Worm (Caenorhabditis elegans) whole organism, young adult: ENCODE data around the gene vab-7.

ENCODE experiments used
- B0019.2 ChIP-seq: fragments of 200-800 bp; sonication (Bioruptor generic); conservative IDR thresholded peaks from 2 replicates; pipeline ENCODE4 v1.3.6; 2022; ENCODE audit warnings: missing genetic modification reagents, missing genetic modification characterization, missing compliant biosample characterization
- B0035.1 ChIP-seq: sonication (generic microtip); optimal IDR thresholded peaks from 2 replicates; lab custom pipeline; 2016; ENCODE audit warnings: missing genetic modification characterization, mild to moderate bottlenecking, missing compliant biosample characterization, missing genotype, missing genetic modification reagents
- F10E7.11 ChIP-seq: sonication (generic microtip); optimal IDR thresholded peaks from 2 replicates; lab custom pipeline; 2017; ENCODE audit warnings: mild to moderate bottlenecking, missing genetic modification characterization, moderate library complexity, missing compliant biosample characterization
- F22D6.2 ChIP-seq: sonication (generic microtip); optimal IDR thresholded peaks from 2 replicates; lab custom pipeline; 2016; ENCODE audit warnings: mild to moderate bottlenecking, missing genetic modification characterization, missing compliant biosample characterization
- F23B12.7 ChIP-seq: sonication (generic microtip); optimal IDR thresholded peaks from 2 replicates; lab custom pipeline; 2017; ENCODE audit warnings: missing genetic modification characterization, mild to moderate bottlenecking, missing compliant biosample characterization, antibody characterized with exemption, moderate library complexity; ENCODE audit not compliant: insufficient read depth
- F33H1.4 ChIP-seq: fragments of 200-800 bp; sonication (Bioruptor generic); IDR thresholded peaks from 2 replicates; pipeline ENCODE4 v1.3.6; 2022; ENCODE audit warnings: missing genetic modification reagents, missing genetic modification characterization, missing compliant biosample characterization
- F49E8.2 ChIP-seq: sonication (generic microtip); optimal IDR thresholded peaks from 3 replicates; lab custom pipeline; 2017; ENCODE audit warnings: missing genetic modification characterization, mild to moderate bottlenecking, missing compliant biosample characterization, antibody characterized with exemption, moderate library complexity; ENCODE audit not compliant: insufficient read depth
- K11D2.4 ChIP-seq: fragments of 200-800 bp; sonication (Bioruptor generic); IDR thresholded peaks from 2 replicates; pipeline ENCODE4 v1.3.6; 2022; ENCODE audit warnings: missing genetic modification reagents, missing genetic modification characterization, missing compliant biosample characterization
- K12H6.12 ChIP-seq: fragments of 200-800 bp; sonication (Bioruptor generic); optimal IDR thresholded peaks from 2 replicates; lab custom pipeline; 2018; ENCODE audit warnings: mild to moderate bottlenecking, missing genetic modification characterization, missing compliant biosample characterization
- Y53F4B.3 ChIP-seq: fragments of 200-800 bp; sonication (Bioruptor generic); IDR thresholded peaks from 2 replicates; pipeline ENCODE4 v1.3.6; 2022; ENCODE audit warnings: missing genetic modification reagents, missing genetic modification characterization, missing compliant biosample characterization
- Y56A3A.18 ChIP-seq: fragments of 200-800 bp; sonication (Bioruptor generic); IDR thresholded peaks from 2 replicates; pipeline ENCODE4 v1.3.6; 2022; ENCODE audit warnings: missing genetic modification reagents, missing genetic modification characterization, missing compliant biosample characterization
- atf-7 ChIP-seq: sonication (generic microtip); optimal IDR thresholded peaks from 2 replicates; lab custom pipeline; 2017; ENCODE audit warnings: mild to moderate bottlenecking, missing genetic modification characterization, missing compliant biosample characterization
- athp-1 ChIP-seq: sonication (generic microtip); optimal IDR thresholded peaks from 2 replicates; lab custom pipeline; 2017; ENCODE audit warnings: mild to moderate bottlenecking, missing genetic modification characterization, missing compliant biosample characterization
- attf-5 ChIP-seq: fragments of 200-800 bp; sonication (Bioruptor generic); optimal IDR thresholded peaks from 2 replicates; lab custom pipeline; 2018; ENCODE audit warnings: mild to moderate bottlenecking, missing genetic modification characterization, missing compliant biosample characterization
- bed-1 ChIP-seq: fragments of 200-800 bp; sonication (Bioruptor generic); IDR thresholded peaks from 2 replicates; pipeline ENCODE4 v1.3.6; 2022; ENCODE audit warnings: missing genetic modification reagents, missing genetic modification characterization, missing compliant biosample characterization
- ceh-27 ChIP-seq: fragments of 200-800 bp; sonication (Bioruptor generic); optimal IDR thresholded peaks from 2 replicates; lab custom pipeline; 2018; ENCODE audit warnings: mild to moderate bottlenecking, missing genetic modification characterization, moderate library complexity, missing compliant biosample characterization
- ceh-40 ChIP-seq: fragments of 200-800 bp; sonication (Bioruptor generic); IDR thresholded peaks from 2 replicates; pipeline ENCODE4 v1.3.6; 2022; ENCODE audit warnings: missing genetic modification characterization, missing compliant biosample characterization
- ceh-79 ChIP-seq: sonication (generic microtip); optimal IDR thresholded peaks from 2 replicates; lab custom pipeline; 2017; ENCODE audit warnings: mild to moderate bottlenecking, missing genetic modification characterization, missing compliant biosample characterization
- dpff-1 ChIP-seq: sonication (generic microtip); optimal IDR thresholded peaks from 2 replicates; lab custom pipeline; 2017; ENCODE audit warnings: mild to moderate bottlenecking, missing genetic modification characterization, missing compliant biosample characterization
- fkh-3 ChIP-seq: sonication (generic microtip); optimal IDR thresholded peaks from 2 replicates; lab custom pipeline; 2016; ENCODE audit warnings: mild to moderate bottlenecking, missing genetic modification characterization, missing compliant biosample characterization
- hmg-1.2 ChIP-seq: fragments of 200-800 bp; sonication (Bioruptor generic); IDR thresholded peaks from 2 replicates; pipeline ENCODE4 v1.3.6; 2022; ENCODE audit warnings: missing genetic modification reagents, missing genetic modification characterization, missing compliant biosample characterization
- lin-35 ChIP-seq, 3 experiments: fragments of 150-350 bp in 2 of 3; sonication (generic microtip) in 1 of 3; optimal IDR thresholded peaks; 2 replicates each; lab custom pipeline; 2014 to 2018; ENCODE audit warnings: missing biosample characterization in 3 of 3, missing genetic modification characterization in 3 of 3, missing genetic modification reagents in 3 of 3
- lin-54 ChIP-seq: fragments of 200-800 bp; sonication (Bioruptor generic); optimal IDR thresholded peaks from 2 replicates; lab custom pipeline; 2018; ENCODE audit warnings: mild to moderate bottlenecking, missing genetic modification characterization, missing compliant biosample characterization
- madf-6 ChIP-seq: fragments of 200-800 bp; sonication (Bioruptor generic); IDR thresholded peaks from 2 replicates; pipeline ENCODE4 v1.3.6; 2022; ENCODE audit warnings: missing genetic modification reagents, missing genetic modification characterization, missing compliant biosample characterization
- mcd-1 ChIP-seq: fragments of 200-800 bp; sonication (Bioruptor generic); IDR thresholded peaks from 2 replicates; pipeline ENCODE4 v1.3.6; 2022; ENCODE audit warnings: missing genetic modification reagents, missing genetic modification characterization, missing compliant biosample characterization
- mxl-1 ChIP-seq: sonication (generic microtip); optimal IDR thresholded peaks from 2 replicates; lab custom pipeline; 2016; ENCODE audit warnings: missing genetic modification characterization, missing compliant biosample characterization
- nfyb-1 ChIP-seq: fragments of 200-800 bp; sonication (Bioruptor generic); IDR thresholded peaks from 2 replicates; pipeline ENCODE4 v1.3.6; 2022; ENCODE audit warnings: missing genetic modification reagents, missing genetic modification characterization, missing compliant biosample characterization
- rpc-1 ChIP-seq, 2 experiments: fragments of 150-350 bp in 1 of 2; sonication (generic microtip) in 1 of 2; optimal IDR thresholded peaks; 2 replicates each; lab custom pipeline; 2014 to 2018; ENCODE audit warnings: missing biosample characterization in 1 of 2, missing genetic modification characterization in 1 of 2, missing genetic modification reagents in 1 of 2, missing genotype in 1 of 2
- snpc-1.1 ChIP-seq: sonication (generic microtip); optimal IDR thresholded peaks from 2 replicates; lab custom pipeline; 2017; ENCODE audit warnings: missing genetic modification characterization, mild to moderate bottlenecking, missing compliant biosample characterization, antibody characterized with exemption, moderate library complexity, missing genotype, missing genetic modification reagents; ENCODE audit not compliant: insufficient read depth
- snpc-4 ChIP-seq, 5 experiments: fragments of 150-350 bp in 1 of 5; sonication (generic microtip) in 4 of 5; optimal IDR thresholded peaks; 2 replicates each; lab custom pipeline; 2014 to 2018; ENCODE audit warnings: missing genetic modification characterization in 5 of 5, missing biosample characterization in 3 of 5, antibody characterized with exemption in 2 of 5, mild to moderate bottlenecking in 2 of 5, missing compliant biosample characterization in 2 of 5, missing genotype in 2 of 5, moderate library complexity in 2 of 5, missing genetic modification reagents in 1 of 5
- unc-130 ChIP-seq: sonication (generic microtip); optimal IDR thresholded peaks from 2 replicates; lab custom pipeline; 2016; ENCODE audit warnings: missing genetic modification reagents, missing genetic modification characterization, missing compliant biosample characterization
- xnd-1 ChIP-seq: sonication (generic microtip); optimal IDR thresholded peaks from 2 replicates; lab custom pipeline; 2016; ENCODE audit warnings: missing genotype, missing genetic modification reagents, missing genetic modification characterization, missing compliant biosample characterization
- zim-3 ChIP-seq: sonication (generic microtip); optimal IDR thresholded peaks from 2 replicates; lab custom pipeline; 2017; ENCODE audit warnings: mild to moderate bottlenecking, missing genetic modification characterization, moderate library complexity, missing compliant biosample characterization
- ztf-18 ChIP-seq: sonication (generic microtip); optimal IDR thresholded peaks from 2 replicates; lab custom pipeline; 2016; ENCODE audit warnings: missing genotype, mild to moderate bottlenecking, missing genetic modification characterization, missing compliant biosample characterization
- ztf-22 ChIP-seq: fragments of 200-800 bp; sonication (Bioruptor generic); optimal IDR thresholded peaks from 2 replicates; lab custom pipeline; 2018; ENCODE audit warnings: mild to moderate bottlenecking, missing genetic modification characterization, moderate library complexity, missing compliant biosample characterization
- ztf-25 ChIP-seq: fragments of 200-800 bp; sonication (Bioruptor generic); IDR thresholded peaks from 2 replicates; pipeline ENCODE4 v1.3.6; 2022; ENCODE audit warnings: missing genetic modification reagents, missing genetic modification characterization, missing compliant biosample characterization
- ztf-3 ChIP-seq: fragments of 200-800 bp; sonication (Bioruptor generic); optimal IDR thresholded peaks from 2 replicates; lab custom pipeline; 2018; ENCODE audit warnings: mild to moderate bottlenecking, missing genetic modification characterization, missing compliant biosample characterization
- ztf-6 ChIP-seq: fragments of 200-800 bp; sonication (Bioruptor generic); IDR thresholded peaks from 2 replicates; pipeline ENCODE4 v1.3.6; 2022; ENCODE audit warnings: missing genetic modification reagents, missing genetic modification characterization, missing compliant biosample characterization

vab-7 gene

DNA sequence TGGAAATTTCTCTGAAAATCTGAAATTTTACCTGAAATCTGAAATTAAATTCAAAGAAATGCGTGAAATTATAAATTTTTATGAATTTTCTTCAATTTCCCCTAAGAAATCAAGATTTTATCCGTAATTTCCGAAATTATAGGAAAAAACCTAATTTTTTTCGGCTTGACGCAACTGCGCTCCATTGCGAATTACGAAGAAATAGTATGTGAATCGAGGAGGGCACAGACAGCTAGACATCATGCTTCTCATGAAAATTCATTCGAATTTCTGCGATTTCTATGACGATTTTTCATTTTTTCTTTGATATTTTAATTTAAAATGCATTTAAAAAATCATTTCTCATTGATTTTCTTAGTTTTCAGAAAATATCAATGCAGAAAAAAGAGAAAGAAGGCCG, 38.1 kb upstream of the vab-7 start:
- no peak for TF ChIP-seq ceh-79
- no peak for TF ChIP-seq dpff-1 (tag; lab: Kevin White, UChicago)
- no peak for TF ChIP-seq bed-1 (GFP tag; lab: Robert Waterston, UW)
- TF ChIP-seq F10E7.11 (tag; lab: Kevin White, UChicago) = no peak
- TF ChIP-seq F49E8.2 (tag; lab: Kevin White, UChicago) = no peak
- TF ChIP-seq rpc-1 (optimal IDR thresholded peaks at IDR 0.05; lab: Kevin White, UChicago) = no peak
- TF ChIP-seq rpc-1 (tag; optimal IDR thresholded peaks at IDR 0.05; lab: Kevin White, UChicago) = no peak
- TF ChIP-seq Y56A3A.18 (GFP tag; lab: Robert Waterston, UW) = no peak
- no peak for TF ChIP-seq xnd-1 (tag; lab: Kevin White, UChicago)
- TF ChIP-seq F33H1.4 (GFP tag; lab: Robert Waterston, UW) = peak; percentile 43
- TF ChIP-seq madf-6 (GFP tag; lab: Robert Waterston, UW) = peak; percentile 56
- no peak for TF ChIP-seq unc-130 (GFP tag; lab: Kevin White, UChicago)
- no peak for TF ChIP-seq K12H6.12 (tag; lab: Kevin White, UChicago)
- TF ChIP-seq F23B12.7 (tag; lab: Kevin White, UChicago) = peak; percentile 3
- TF ChIP-seq mxl-1 (tag; lab: Kevin White, UChicago) = no peak
- TF ChIP-seq B0035.1 (tag; lab: Kevin White, UChicago) = no peak
- TF ChIP-seq athp-1 (tag; lab: Kevin White, UChicago) = peak; percentile 1
- TF ChIP-seq lin-35 (GFP tag; optimal IDR thresholded peaks at IDR 0.05; lab: Kevin White, UChicago) = peak in 1 of 3 experiments; percentile 13
- TF ChIP-seq snpc-4 (GFP tag; optimal IDR thresholded peaks at IDR 0.05; lab: Kevin White, UChicago) = no peak
- TF ChIP-seq snpc-4 (tag; optimal IDR thresholded peaks at IDR 0.05; lab: Kevin White, UChicago) = peak in 1 of 4 experiments; percentile 29
- TF ChIP-seq atf-7 (tag; lab: Kevin White, UChicago) = no peak
- TF ChIP-seq zim-3 = no peak
- no peak for TF ChIP-seq nfyb-1 (GFP tag; lab: Robert Waterston, UW)
- TF ChIP-seq mcd-1 = peak; percentile 94
- TF ChIP-seq lin-54 (GFP tag; lab: Kevin White, UChicago) = peak; percentile 6
- peak; percentile 42 for TF ChIP-seq attf-5 (GFP tag; lab: Kevin White, UChicago)
- TF ChIP-seq ceh-40 = no peak
- TF ChIP-seq hmg-1.2 = peak; percentile 97
- no peak for TF ChIP-seq fkh-3 (tag; lab: Kevin White, UChicago)
- no peak for TF ChIP-seq ztf-22 (GFP tag; lab: Kevin White, UChicago)

DNA sequence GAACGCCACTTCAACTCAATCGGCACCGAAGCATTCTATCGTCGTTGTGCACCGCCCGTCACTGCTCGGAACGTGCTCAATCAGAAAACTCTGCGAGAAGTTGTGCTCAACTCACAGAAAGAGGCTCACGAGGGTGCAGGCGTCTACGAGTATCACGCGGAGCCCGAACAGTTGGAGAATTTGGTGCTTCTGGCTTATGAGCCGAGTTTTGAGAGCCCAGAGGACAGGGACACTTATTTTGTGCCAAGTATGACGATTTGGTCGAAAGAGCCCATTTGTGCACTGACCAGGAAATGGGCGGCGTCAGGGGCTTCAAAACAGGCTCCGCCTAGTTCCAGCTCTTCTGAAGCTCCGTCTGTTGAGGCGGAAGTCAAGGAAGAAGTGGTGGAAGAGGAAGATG, 31.3 kb upstream of the vab-7 start:
- TF ChIP-seq ztf-18 (tag; lab: Kevin White, UChicago) (no peak), F22D6.2 (tag; lab: Kevin White, UChicago) (no peak), attf-5 (GFP tag; lab: Kevin White, UChicago) (no peak)

DNA sequence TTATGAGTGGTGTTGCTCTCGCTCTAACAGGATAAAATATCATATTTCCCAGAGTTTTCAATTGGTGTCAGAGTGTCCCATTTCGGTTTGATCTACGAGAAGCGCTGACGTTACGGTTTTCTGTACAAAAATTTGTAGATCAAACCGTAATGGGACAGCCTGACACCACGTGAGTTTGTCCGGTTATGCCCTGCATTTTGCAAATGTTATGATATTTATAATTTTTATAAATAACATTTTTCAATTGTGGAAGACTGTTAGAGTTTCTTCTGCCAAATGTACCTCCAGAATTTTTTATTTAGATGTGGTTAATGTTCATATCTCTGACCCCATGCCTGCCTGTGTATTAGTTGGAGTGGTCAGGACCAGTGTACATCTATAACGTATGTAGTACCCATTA, 25.9 kb upstream of the vab-7 start, which contains the start of gene fbxb-87:
Gene fbxb-87, plus strand, starts transcription at position 301 of the 400 bp plus-strand sequence.
- TF ChIP-seq snpc-1.1 (tag; lab: Kevin White, UChicago) (no peak), ceh-27 (GFP tag; lab: Kevin White, UChicago) (no peak), Y53F4B.3 (GFP tag; lab: Robert Waterston, UW) (no peak), rpc-1 (optimal IDR thresholded peaks at IDR 0.05; lab: Kevin White, UChicago) (no peak), rpc-1 (tag; optimal IDR thresholded peaks at IDR 0.05; lab: Kevin White, UChicago) (no peak), ztf-6 (GFP tag; lab: Robert Waterston, UW) (no peak), fkh-3 (tag; lab: Kevin White, UChicago) (no peak), ztf-3 (GFP tag; lab: Kevin White, UChicago) (no peak), K11D2.4 (GFP tag; lab: Robert Waterston, UW) (no peak), B0019.2 (no peak), ztf-25 (no peak), attf-5 (GFP tag; lab: Kevin White, UChicago) (no peak)
